Worm (Caenorhabditis elegans) whole organism, L2 larva: ENCODE data around the gene T04F3.3.

Experiments used
- C34F6.9 ChIP-seq: fragments of 150-350 bp; optimal IDR thresholded peaks from 2 replicates; lab custom pipeline; 2014; ENCODE audit warnings: missing biosample characterization, missing genetic modification characterization
- R02D3.7 ChIP-seq: fragments of 150-350 bp; optimal IDR thresholded peaks from 2 replicates; lab custom pipeline; 2014; ENCODE audit warnings: missing biosample characterization, missing genetic modification characterization
- ZK546.5 ChIP-seq: sonication (generic microtip); optimal IDR thresholded peaks from 2 replicates; lab custom pipeline; 2017; ENCODE audit warnings: missing biosample characterization, missing genetic modification characterization
- aly-2 ChIP-seq: fragments of 150-350 bp; optimal IDR thresholded peaks from 2 replicates; lab custom pipeline; 2014; ENCODE audit warnings: missing biosample characterization, missing genetic modification characterization
- ama-1 ChIP-seq: fragments of 150-350 bp; optimal IDR thresholded peaks from 2 replicates; lab custom pipeline; 2018; ENCODE audit warnings: inconsistent platforms
- blmp-1 ChIP-seq: sonication (generic microtip); optimal IDR thresholded peaks from 2 replicates; lab custom pipeline; 2017; ENCODE audit warnings: missing genetic modification characterization, mild to moderate bottlenecking, missing compliant biosample characterization, antibody characterized with exemption, moderate library complexity; ENCODE audit not compliant: insufficient read depth
- ceh-16 ChIP-seq: fragments of 150-350 bp; optimal IDR thresholded peaks from 2 replicates; lab custom pipeline; 2014; ENCODE audit warnings: missing biosample characterization, missing genetic modification characterization
- ceh-82 ChIP-seq: fragments of 150-350 bp; optimal IDR thresholded peaks from 2 replicates; lab custom pipeline; 2014; ENCODE audit warnings: missing biosample characterization, missing genetic modification characterization
- crh-2 ChIP-seq: sonication (generic microtip); optimal IDR thresholded peaks from 2 replicates; lab custom pipeline; 2017; ENCODE audit warnings: missing biosample characterization, missing genetic modification characterization
- dmd-4 ChIP-seq: sonication (generic microtip); optimal IDR thresholded peaks from 2 replicates; lab custom pipeline; 2017; ENCODE audit warnings: missing biosample characterization, missing genetic modification characterization
- egl-27 ChIP-seq: sonication (generic microtip); optimal IDR thresholded peaks from 3 replicates; lab custom pipeline; 2017; ENCODE audit warnings: missing biosample characterization, missing genetic modification reagents, missing genetic modification characterization
- elt-1 ChIP-seq: fragments of 150-350 bp; optimal IDR thresholded peaks from 2 replicates; lab custom pipeline; 2014; ENCODE audit warnings: missing biosample characterization, missing genetic modification characterization
- fos-1 ChIP-seq: fragments of 150-350 bp; optimal IDR thresholded peaks from 2 replicates; lab custom pipeline; 2014; ENCODE audit warnings: missing biosample characterization, missing genetic modification characterization
- gmeb-1 ChIP-seq: fragments of 150-350 bp; optimal IDR thresholded peaks from 2 replicates; lab custom pipeline; 2014; ENCODE audit warnings: missing biosample characterization, missing genetic modification characterization
- lin-11 ChIP-seq: fragments of 150-350 bp; sonication (generic microtip); optimal IDR thresholded peaks from 2 replicates; lab custom pipeline; 2014; ENCODE audit warnings: missing biosample characterization, missing genetic modification characterization, inconsistent platforms, mixed read lengths
- lin-13 ChIP-seq: fragments of 150-350 bp; optimal IDR thresholded peaks from 2 replicates; lab custom pipeline; 2014; ENCODE audit warnings: missing biosample characterization, missing genetic modification reagents, missing genetic modification characterization
- lin-39 ChIP-seq: fragments of 150-350 bp; optimal IDR thresholded peaks from 2 replicates; lab custom pipeline; 2014; ENCODE audit warnings: missing biosample characterization, missing genetic modification reagents, missing genetic modification characterization
- lsy-2 ChIP-seq, 2 experiments: fragments of 150-350 bp in 1 of 2; sonication (generic microtip) in 1 of 2; optimal IDR thresholded peaks; 2 replicates each; lab custom pipeline; 2014 to 2017; ENCODE audit warnings: missing biosample characterization in 2 of 2, missing genetic modification characterization in 2 of 2
- mab-5 ChIP-seq: fragments of 150-350 bp; optimal IDR thresholded peaks from 2 replicates; lab custom pipeline; 2014; ENCODE audit warnings: missing biosample characterization, missing genetic modification characterization
- mbf-1 ChIP-seq: sonication (generic microtip); optimal IDR thresholded peaks from 2 replicates; lab custom pipeline; 2017; ENCODE audit warnings: missing biosample characterization, missing genetic modification characterization
- mdl-1 ChIP-seq, 2 experiments: fragments of 150-350 bp in 1 of 2; sonication (generic microtip) in 1 of 2; optimal IDR thresholded peaks; 2 replicates each; lab custom pipeline; 2017; ENCODE audit warnings: missing biosample characterization in 2 of 2, missing genetic modification characterization in 2 of 2
- nhr-11 ChIP-seq: fragments of 150-350 bp; optimal IDR thresholded peaks from 2 replicates; lab custom pipeline; 2014; ENCODE audit warnings: missing biosample characterization, missing genetic modification characterization
- nhr-129 ChIP-seq: fragments of 150-350 bp; optimal IDR thresholded peaks from 2 replicates; lab custom pipeline; 2014; ENCODE audit warnings: missing biosample characterization, missing genetic modification characterization
- nhr-21 ChIP-seq: fragments of 150-350 bp; optimal IDR thresholded peaks from 2 replicates; lab custom pipeline; 2014; ENCODE audit warnings: missing biosample characterization, missing genetic modification characterization
- nhr-237 ChIP-seq: fragments of 150-350 bp; optimal IDR thresholded peaks from 2 replicates; lab custom pipeline; 2014; ENCODE audit warnings: missing biosample characterization, missing genetic modification characterization
- nhr-25 ChIP-seq: fragments of 150-350 bp; sonication (generic microtip); optimal IDR thresholded peaks from 3 replicates; lab custom pipeline; 2014; ENCODE audit warnings: missing biosample characterization, missing genetic modification characterization
- peb-1 ChIP-seq: fragments of 150-350 bp; optimal IDR thresholded peaks from 2 replicates; lab custom pipeline; 2014; ENCODE audit warnings: missing biosample characterization, missing genetic modification characterization
- sem-4 ChIP-seq: fragments of 150-350 bp; optimal IDR thresholded peaks from 2 replicates; lab custom pipeline; 2014; ENCODE audit warnings: missing biosample characterization, missing genetic modification reagents, missing genetic modification characterization
- sma-9 ChIP-seq, 2 experiments: fragments of 150-350 bp in 1 of 2; sonication (generic microtip) in 1 of 2; optimal IDR thresholded peaks; 2 replicates each; lab custom pipeline; 2014 to 2016; ENCODE audit warnings: missing genetic modification characterization in 2 of 2, mild to moderate bottlenecking in 1 of 2, missing biosample characterization in 1 of 2, missing compliant biosample characterization in 1 of 2, missing genetic modification reagents in 1 of 2, moderate library complexity in 1 of 2
- snpc-4 ChIP-seq: fragments of 150-350 bp; optimal IDR thresholded peaks from 2 replicates; lab custom pipeline; 2014; ENCODE audit warnings: missing biosample characterization, missing genetic modification characterization
- unc-39 ChIP-seq: fragments of 150-350 bp; optimal IDR thresholded peaks from 2 replicates; lab custom pipeline; 2014; ENCODE audit warnings: missing biosample characterization, missing genetic modification characterization
- unc-62 ChIP-seq: fragments of 150-350 bp; optimal IDR thresholded peaks from 2 replicates; lab custom pipeline; 2014; ENCODE audit warnings: missing biosample characterization, missing genetic modification reagents, missing genetic modification characterization
- ztf-1 ChIP-seq: fragments of 200-800 bp; sonication (Bioruptor generic); conservative IDR thresholded peaks from 2 replicates; pipeline ENCODE4 v1.3.6; 2022; ENCODE audit warnings: missing genetic modification characterization, missing compliant biosample characterization
- ztf-11 ChIP-seq: sonication (generic microtip); optimal IDR thresholded peaks from 2 replicates; lab custom pipeline; 2017; ENCODE audit warnings: missing biosample characterization, missing genetic modification characterization
- ztf-4 ChIP-seq: fragments of 150-350 bp; optimal IDR thresholded peaks from 2 replicates; lab custom pipeline; 2014; ENCODE audit warnings: missing biosample characterization, missing genetic modification characterization

Gene T04F3.3

DNA sequence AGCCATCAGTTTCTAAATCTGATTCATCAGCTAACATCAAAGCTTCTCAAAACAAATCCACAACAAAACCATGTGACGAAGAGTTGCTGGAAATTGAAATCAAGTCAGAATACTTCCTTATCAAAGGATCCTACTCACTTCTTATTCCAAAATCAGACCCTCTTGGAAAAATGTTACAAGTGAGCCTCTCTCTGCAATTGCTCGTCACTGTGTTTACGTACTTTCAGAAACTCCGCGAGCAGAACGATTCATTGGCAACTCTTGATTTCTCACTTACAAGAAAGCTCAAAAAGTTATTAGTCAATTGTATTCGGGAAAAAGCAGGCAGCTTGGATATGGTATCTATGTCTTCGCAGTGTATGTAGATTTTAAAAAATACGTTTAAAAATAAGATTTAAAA, 7.3 kb upstream of the T04F3.3 start:
- TF ChIP-seq ama-1 (lab: Kevin White, UChicago) (no peak), nhr-21 (tag; lab: Kevin White, UChicago) (no peak), lsy-2 (tag; optimal IDR thresholded peaks at IDR 0.05; lab: Kevin White, UChicago) (no peak), ceh-82 (no peak), fos-1 (no peak), mab-5 (no peak), elt-1 (tag; lab: Kevin White, UChicago) (no peak), ceh-16 (tag; lab: Kevin White, UChicago) (no peak), C34F6.9 (tag; lab: Kevin White, UChicago) (no peak), gmeb-1 (no peak), ztf-4 (tag; lab: Kevin White, UChicago) (no peak), unc-62 (GFP tag; lab: Kevin White, UChicago) (no peak), ztf-1 (GFP tag; lab: Robert Waterston, UW) (no peak), sem-4 (tag; lab: Kevin White, UChicago) (no peak), ztf-11 (tag; lab: Kevin White, UChicago) (no peak), lin-11 (tag; lab: Kevin White, UChicago) (no peak), R02D3.7 (no peak)

DNA sequence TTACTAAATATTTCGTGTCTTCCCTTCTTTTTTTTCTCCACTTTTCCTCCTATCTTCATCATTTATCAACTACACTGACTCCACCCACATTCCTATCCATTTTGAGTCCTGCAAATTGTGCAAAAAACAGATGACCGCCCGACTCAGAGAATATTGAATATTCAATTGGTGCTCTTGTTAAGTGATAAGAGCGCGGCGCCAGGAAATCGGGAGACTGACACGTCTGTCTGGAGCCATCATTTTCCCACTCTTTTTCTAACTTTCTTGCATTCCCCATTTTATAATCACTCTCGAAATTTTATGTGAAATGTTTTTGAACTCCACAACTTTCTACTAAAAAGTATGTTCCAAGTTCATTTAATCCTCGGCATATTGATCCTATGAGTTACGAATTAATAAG, 2.9 kb upstream of the T04F3.3 start:
- TF ChIP-seq mdl-1 (tag; optimal IDR thresholded peaks at IDR 0.05; lab: Kevin White, UChicago) (no peak), sma-9 (GFP tag; optimal IDR thresholded peaks at IDR 0.05; lab: Kevin White, UChicago) (peak; percentile 2), sma-9 (tag; optimal IDR thresholded peaks at IDR 0.05; lab: Kevin White, UChicago) (no peak), fos-1 (peak; percentile 57), lin-11 (tag; lab: Kevin White, UChicago) (no peak)

ce11 chrV:11757358-11757757, 1.4 kb upstream of the T04F3.3 start, which contains the start of gene smoc-1:
Gene smoc-1 (plus strand): TSS chrV:11757658.
- no peak for TF ChIP-seq crh-2
- TF ChIP-seq lin-39 (tag; lab: Kevin White, UChicago), result no peak
- TF ChIP-seq mbf-1 (tag; lab: Kevin White, UChicago), result no peak
- TF ChIP-seq egl-27 (tag; lab: Kevin White, UChicago), result no peak
- no peak for TF ChIP-seq aly-2
- no peak for TF ChIP-seq ama-1 (lab: Kevin White, UChicago)
- no peak for TF ChIP-seq unc-39 (tag; lab: Kevin White, UChicago)
- no peak for TF ChIP-seq ztf-4 (tag; lab: Kevin White, UChicago)
- TF ChIP-seq nhr-237, result no peak
- TF ChIP-seq nhr-11 (tag; lab: Kevin White, UChicago), result no peak
- TF ChIP-seq blmp-1 (tag; lab: Kevin White, UChicago), result no peak

ce11 chrV:11760371-11760770, 1.6 kb downstream of the T04F3.3 start, which contains the start of gene T04F3.5:
Gene T04F3.5 (plus strand): TSS chrV:11760671.
- no peak for TF ChIP-seq fos-1
- TF ChIP-seq mab-5, result no peak
- no peak for TF ChIP-seq ZK546.5 (tag; lab: Kevin White, UChicago)
- no peak for TF ChIP-seq unc-62 (GFP tag; lab: Kevin White, UChicago)
- TF ChIP-seq lin-11 (tag; lab: Kevin White, UChicago), result no peak
- no peak for TF ChIP-seq ztf-1 (GFP tag; lab: Robert Waterston, UW)
- no peak for TF ChIP-seq elt-1 (tag; lab: Kevin White, UChicago)
- no peak for TF ChIP-seq nhr-129 (tag; lab: Kevin White, UChicago)
- TF ChIP-seq lsy-2 (tag; optimal IDR thresholded peaks at IDR 0.05; lab: Kevin White, UChicago), result no peak
- TF ChIP-seq dmd-4 (tag; lab: Kevin White, UChicago), result no peak
- TF ChIP-seq unc-39 (tag; lab: Kevin White, UChicago), result no peak
- no peak for TF ChIP-seq lin-13 (GFP tag; lab: Kevin White, UChicago)
- TF ChIP-seq nhr-237, result no peak
- TF ChIP-seq peb-1 (tag; lab: Kevin White, UChicago), result no peak
- no peak for TF ChIP-seq nhr-21 (tag; lab: Kevin White, UChicago)
- TF ChIP-seq C34F6.9 (tag; lab: Kevin White, UChicago), result no peak
- TF ChIP-seq ztf-11 (tag; lab: Kevin White, UChicago), result no peak

DNA sequence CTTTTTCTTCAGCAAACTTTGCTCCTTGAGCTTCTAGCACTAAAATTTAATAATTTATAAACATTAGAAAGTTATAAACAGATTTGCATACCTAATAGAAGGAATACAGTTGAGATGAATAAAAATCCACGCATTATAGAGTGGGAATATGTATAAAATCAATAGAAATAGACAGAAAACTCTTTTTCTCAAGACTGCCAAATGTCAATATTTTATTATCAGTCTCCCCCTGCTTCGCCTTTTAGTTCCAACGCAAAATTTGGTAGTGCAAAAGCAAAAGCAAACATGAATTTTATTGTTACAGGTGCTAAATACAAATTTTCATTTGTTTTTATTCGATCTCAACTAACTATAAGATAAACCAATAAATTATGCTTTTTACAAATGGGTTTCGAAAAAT, 4.1 kb downstream of the T04F3.3 start, which contains the start of gene T04F3.4:
Gene T04F3.4 (minus strand): TSS at position 187 of the 400 bp plus-strand sequence.
- TF ChIP-seq lsy-2 (tag; optimal IDR thresholded peaks at IDR 0.05; lab: Kevin White, UChicago) (peak in 1 of 2 experiments; percentile 22), snpc-4 (tag; lab: Kevin White, UChicago) (no peak), lin-11 (tag; lab: Kevin White, UChicago) (no peak), ama-1 (lab: Kevin White, UChicago) (no peak), unc-39 (tag; lab: Kevin White, UChicago) (no peak), nhr-25 (tag; lab: Kevin White, UChicago) (no peak), peb-1 (tag; lab: Kevin White, UChicago) (no peak)
